Worm (Caenorhabditis elegans) whole organism, mixed stage, embryonic: Measurements from ENCODE around the gene F42G2.5.

Experiments
- bed-3 ChIP-seq: fragments of 200-800 bp; sonication (Bioruptor generic); optimal IDR thresholded peaks from 3 replicates; lab custom pipeline; 2018; ENCODE audit warnings: mild to moderate bottlenecking, missing genetic modification characterization, moderate library complexity, missing compliant biosample characterization
- blmp-1 ChIP-seq: fragments of 150-350 bp; optimal IDR thresholded peaks from 2 replicates; lab custom pipeline; 2014; ENCODE audit warnings: missing biosample characterization, missing genetic modification characterization
- ceh-39 ChIP-seq: fragments of 150-350 bp; optimal IDR thresholded peaks from 2 replicates; lab custom pipeline; 2014; ENCODE audit warnings: missing biosample characterization, missing genetic modification characterization
- ceh-43 ChIP-seq: fragments of 200-800 bp; sonication (Bioruptor generic); optimal IDR thresholded peaks from 2 replicates; lab custom pipeline; 2018; ENCODE audit warnings: mild to moderate bottlenecking, missing genetic modification characterization, moderate library complexity, missing compliant biosample characterization
- ceh-83 ChIP-seq: fragments of 200-800 bp; sonication (Bioruptor generic); optimal IDR thresholded peaks from 2 replicates; lab custom pipeline; 2018; ENCODE audit warnings: mild to moderate bottlenecking, missing genetic modification characterization, missing compliant biosample characterization
- ces-1 ChIP-seq: fragments of 150-350 bp; optimal IDR thresholded peaks from 2 replicates; lab custom pipeline; 2014; ENCODE audit warnings: missing biosample characterization, missing genetic modification reagents, missing genetic modification characterization
- cnd-1 ChIP-seq: fragments of 200-800 bp; sonication (Bioruptor generic); optimal IDR thresholded peaks from 2 replicates; lab custom pipeline; 2018; ENCODE audit warnings: mild to moderate bottlenecking, missing genetic modification characterization, missing compliant biosample characterization
- drap-1 ChIP-seq: fragments of 200-800 bp; sonication (Bioruptor generic); optimal IDR thresholded peaks from 3 replicates; lab custom pipeline; 2018; ENCODE audit warnings: mild to moderate bottlenecking, missing genetic modification characterization, missing compliant biosample characterization
- elt-3 ChIP-seq: fragments of 150-350 bp; optimal IDR thresholded peaks from 2 replicates; lab custom pipeline; 2014; ENCODE audit warnings: missing biosample characterization, missing genetic modification characterization
- flh-1 ChIP-seq: fragments of 200-800 bp; sonication (Bioruptor generic); optimal IDR thresholded peaks from 2 replicates; lab custom pipeline; 2018; ENCODE audit warnings: mild to moderate bottlenecking, missing genetic modification characterization, moderate library complexity, missing compliant biosample characterization
- ham-2 ChIP-seq: fragments of 200-800 bp; sonication (Bioruptor generic); optimal IDR thresholded peaks from 2 replicates; lab custom pipeline; 2018; ENCODE audit warnings: mild to moderate bottlenecking, missing genetic modification characterization, missing compliant biosample characterization
- hlh-1 ChIP-seq: fragments of 150-350 bp; optimal IDR thresholded peaks from 2 replicates; lab custom pipeline; 2014; ENCODE audit warnings: missing biosample characterization, missing genetic modification reagents, missing genetic modification characterization
- lin-13 ChIP-seq: fragments of 150-350 bp; optimal IDR thresholded peaks from 2 replicates; lab custom pipeline; 2014; ENCODE audit warnings: missing biosample characterization, missing genetic modification characterization
- lsy-2 ChIP-seq: fragments of 150-350 bp; optimal IDR thresholded peaks from 2 replicates; lab custom pipeline; 2014; ENCODE audit warnings: missing biosample characterization, missing genetic modification characterization
- mab-5 ChIP-seq: fragments of 150-350 bp; optimal IDR thresholded peaks from 2 replicates; lab custom pipeline; 2014; ENCODE audit warnings: missing biosample characterization, missing genetic modification characterization
- mep-1 ChIP-seq: fragments of 150-350 bp; optimal IDR thresholded peaks from 2 replicates; lab custom pipeline; 2017; ENCODE audit warnings: missing biosample characterization, missing genetic modification reagents, missing genetic modification characterization, inconsistent platforms
- mls-2 ChIP-seq: sonication (generic microtip); optimal IDR thresholded peaks from 2 replicates; lab custom pipeline; 2016; ENCODE audit warnings: mild to moderate bottlenecking, missing genetic modification characterization, moderate library complexity, missing compliant biosample characterization
- nhr-12 ChIP-seq: fragments of 150-350 bp; optimal IDR thresholded peaks from 2 replicates; lab custom pipeline; 2014; ENCODE audit warnings: missing biosample characterization, missing genetic modification characterization
- nhr-2 ChIP-seq: fragments of 150-350 bp; optimal IDR thresholded peaks from 2 replicates; lab custom pipeline; 2014; ENCODE audit warnings: missing biosample characterization, missing genetic modification characterization
- nhr-237 ChIP-seq: fragments of 150-350 bp; optimal IDR thresholded peaks from 2 replicates; lab custom pipeline; 2014; ENCODE audit warnings: missing biosample characterization, missing genetic modification characterization
- nhr-28 ChIP-seq: fragments of 150-350 bp; optimal IDR thresholded peaks from 2 replicates; lab custom pipeline; 2014; ENCODE audit warnings: missing biosample characterization, missing genetic modification characterization
- pha-4 ChIP-seq: fragments of 150-350 bp; optimal IDR thresholded peaks from 2 replicates; lab custom pipeline; 2018; ENCODE audit warnings: missing biosample characterization, missing genetic modification reagents, missing genetic modification characterization
- sem-2 ChIP-seq: fragments of 200-800 bp; sonication (Bioruptor generic); optimal IDR thresholded peaks from 2 replicates; lab custom pipeline; 2018; ENCODE audit warnings: mild to moderate bottlenecking, missing genetic modification characterization, missing compliant biosample characterization
- snpc-4 ChIP-seq: fragments of 150-350 bp; optimal IDR thresholded peaks from 2 replicates; lab custom pipeline; 2014; ENCODE audit warnings: missing biosample characterization, missing genetic modification characterization
- sptf-1 ChIP-seq: sonication (generic microtip); optimal IDR thresholded peaks from 2 replicates; lab custom pipeline; 2017; ENCODE audit warnings: mild to moderate bottlenecking, missing genetic modification characterization, moderate library complexity, missing compliant biosample characterization
- unc-120 ChIP-seq: sonication (generic microtip); optimal IDR thresholded peaks from 2 replicates; lab custom pipeline; 2017; ENCODE audit warnings: missing genetic modification characterization, missing compliant biosample characterization; ENCODE audit not compliant: poor library complexity, severe bottlenecking
- unc-39 ChIP-seq: fragments of 150-350 bp; optimal IDR thresholded peaks from 2 replicates; lab custom pipeline; 2014; ENCODE audit warnings: missing biosample characterization, missing genetic modification characterization
- unc-62 ChIP-seq: fragments of 150-350 bp; optimal IDR thresholded peaks from 2 replicates; lab custom pipeline; 2014; ENCODE audit warnings: missing biosample characterization, missing genetic modification reagents, missing genetic modification characterization
- zip-8 ChIP-seq: fragments of 150-350 bp; optimal IDR thresholded peaks from 2 replicates; lab custom pipeline; 2014; ENCODE audit warnings: missing biosample characterization, missing genetic modification characterization
- ztf-11 ChIP-seq: fragments of 150-350 bp; optimal IDR thresholded peaks from 2 replicates; lab custom pipeline; 2014; ENCODE audit warnings: missing biosample characterization, missing genetic modification characterization

Gene F42G2.5

DNA sequence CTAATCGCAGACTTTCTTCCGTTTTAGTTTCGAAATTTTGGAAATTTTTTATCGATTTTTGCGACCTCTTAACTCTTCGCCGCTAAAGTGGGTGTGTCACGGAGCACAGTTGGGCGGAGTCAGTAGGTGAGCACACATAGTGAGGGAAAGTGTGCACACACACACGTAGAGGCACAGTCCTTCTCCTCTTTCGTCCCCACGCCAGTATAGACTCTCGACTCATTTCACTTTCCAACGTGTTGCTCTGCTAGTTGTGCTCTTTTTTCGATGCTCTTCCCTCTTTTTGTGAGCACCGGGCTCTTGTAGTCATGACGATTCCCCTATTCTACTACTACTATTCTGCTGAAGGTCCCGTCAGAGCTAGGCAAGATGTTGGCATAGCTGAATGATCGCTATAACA lies 34.7 kb upstream of the F42G2.5 start:
- TF ChIP-seq ceh-83 (GFP tag; lab: Kevin White, UChicago): peak; percentile 23
- TF ChIP-seq ceh-39 (tag; lab: Kevin White, UChicago): no peak
- TF ChIP-seq cnd-1: no peak
- no peak for TF ChIP-seq unc-62
- TF ChIP-seq pha-4 (tag; lab: Kevin White, UChicago): peak; percentile 27
- no peak for TF ChIP-seq snpc-4 (tag; lab: Kevin White, UChicago)
- TF ChIP-seq nhr-237 (tag; lab: Kevin White, UChicago): no peak

DNA sequence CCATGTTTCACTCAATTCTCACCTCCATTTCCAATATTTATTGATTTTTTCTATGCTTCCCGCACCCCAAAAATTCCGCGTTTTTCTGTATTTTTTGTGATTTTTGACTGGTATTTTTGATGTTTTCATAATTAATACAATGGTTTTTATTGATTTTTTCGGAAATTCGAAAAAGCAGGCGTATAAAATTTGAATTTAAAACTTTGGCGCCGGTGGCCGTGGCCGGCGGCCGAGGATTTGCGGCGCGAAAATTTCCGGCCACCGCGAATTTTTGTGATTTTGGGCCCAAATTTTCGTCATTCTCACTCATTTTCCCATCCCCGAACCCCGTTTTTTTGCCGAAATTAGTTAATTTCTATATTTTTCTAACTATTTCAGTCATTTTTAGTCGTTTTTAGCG lies 33.2 kb upstream of the F42G2.5 start:
- no peak for TF ChIP-seq bed-3
- TF ChIP-seq lsy-2 (tag; lab: Kevin White, UChicago): peak; percentile 1
- TF ChIP-seq sem-2 (GFP tag; lab: Kevin White, UChicago): no peak
- peak; percentile 42 for TF ChIP-seq mep-1 (tag; lab: Kevin White, UChicago)
- TF ChIP-seq elt-3 (tag; lab: Kevin White, UChicago): no peak
- no peak for TF ChIP-seq sptf-1 (tag; lab: Kevin White, UChicago)
- TF ChIP-seq mls-2 (tag; lab: Kevin White, UChicago): peak; percentile 4

DNA sequence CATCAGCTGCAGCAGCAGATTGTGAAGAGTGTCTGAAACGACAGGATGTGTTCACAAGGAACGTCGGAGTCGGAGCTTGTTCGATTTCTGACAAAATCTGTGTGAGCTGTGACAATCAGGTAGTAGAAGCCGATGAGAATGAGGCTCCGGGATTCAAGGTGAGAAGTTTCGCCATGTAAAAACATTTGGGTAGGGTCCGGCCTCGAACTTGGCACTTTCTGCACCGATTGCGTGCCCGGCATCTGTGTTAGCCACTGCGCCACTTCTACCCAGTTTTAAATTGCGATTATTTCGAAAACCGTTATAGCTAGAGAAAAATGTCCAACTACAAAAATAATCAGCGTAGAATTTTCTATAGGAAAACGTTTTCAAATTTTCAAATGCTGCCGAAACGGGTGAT lies 28.9 kb upstream of the F42G2.5 start:
- TF ChIP-seq ham-2 (GFP tag; lab: Kevin White, UChicago): no peak
- TF ChIP-seq mls-2 (tag; lab: Kevin White, UChicago): no peak
- no peak for TF ChIP-seq ztf-11 (tag; lab: Kevin White, UChicago)
- no peak for TF ChIP-seq drap-1 (GFP tag; lab: Kevin White, UChicago)
- TF ChIP-seq sptf-1 (tag; lab: Kevin White, UChicago): no peak
- no peak for TF ChIP-seq cnd-1
- no peak for TF ChIP-seq ceh-39 (tag; lab: Kevin White, UChicago)
- TF ChIP-seq nhr-2 (tag; lab: Kevin White, UChicago): no peak

DNA sequence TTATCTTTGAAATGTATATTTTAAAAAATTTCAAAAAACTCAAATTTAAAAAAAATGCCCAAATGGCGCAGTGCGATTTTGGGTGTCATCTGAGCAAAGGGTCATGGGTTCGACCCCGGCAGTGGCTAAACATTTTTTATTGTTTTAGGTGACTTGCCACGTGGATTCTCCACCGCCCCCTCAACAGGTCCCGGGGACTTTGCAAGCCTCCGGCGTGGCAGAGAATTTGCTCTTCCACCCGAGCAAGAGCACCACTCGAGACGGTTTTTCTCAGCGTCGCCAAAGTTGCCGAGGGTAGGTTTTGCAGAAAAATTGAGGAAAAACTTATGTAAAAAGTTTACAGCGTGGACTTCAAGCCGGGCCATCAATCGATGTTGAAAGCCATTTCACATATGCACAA lies 27.4 kb upstream of the F42G2.5 start:
- TF ChIP-seq flh-1 (no peak), ceh-83 (GFP tag; lab: Kevin White, UChicago) (peak; percentile 31)

DNA sequence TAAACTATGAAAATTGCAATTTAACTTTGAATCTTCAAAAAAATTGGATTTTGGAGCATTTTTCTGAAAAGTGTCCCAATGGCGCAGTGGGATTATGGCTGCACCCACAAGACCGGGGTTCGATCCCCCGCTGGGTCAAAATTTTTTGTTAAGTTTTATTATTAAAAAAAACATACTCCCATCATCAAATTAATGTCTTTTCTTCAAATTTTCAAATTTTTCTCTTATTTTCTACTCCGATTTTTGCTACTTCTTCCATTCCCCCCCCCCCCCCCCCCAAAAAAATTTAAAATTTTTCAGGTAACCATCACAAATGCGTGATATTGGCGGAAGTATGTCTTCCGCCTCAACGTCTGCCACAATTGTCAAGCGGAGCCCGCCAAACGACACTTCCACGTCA lies 25.2 kb upstream of the F42G2.5 start, which contains the start of gene vab-19:
vab-19 (plus strand) TSS at position 301 of the 400 bp plus-strand sequence.
- no peak for TF ChIP-seq ces-1 (GFP tag; lab: Kevin White, UChicago)
- TF ChIP-seq snpc-4 (tag; lab: Kevin White, UChicago): no peak
- TF ChIP-seq ceh-43 (GFP tag; lab: Kevin White, UChicago): no peak
- no peak for TF ChIP-seq mls-2 (tag; lab: Kevin White, UChicago)
- no peak for TF ChIP-seq lin-13 (tag; lab: Kevin White, UChicago)
- TF ChIP-seq blmp-1 (tag; lab: Kevin White, UChicago): no peak
- no peak for TF ChIP-seq nhr-28 (tag; lab: Kevin White, UChicago)
- no peak for TF ChIP-seq sem-2 (GFP tag; lab: Kevin White, UChicago)
- TF ChIP-seq nhr-12 (tag; lab: Kevin White, UChicago): no peak
- no peak for TF ChIP-seq ceh-39 (tag; lab: Kevin White, UChicago)
- no peak for TF ChIP-seq flh-1
- no peak for TF ChIP-seq hlh-1 (tag; lab: Kevin White, UChicago)

DNA sequence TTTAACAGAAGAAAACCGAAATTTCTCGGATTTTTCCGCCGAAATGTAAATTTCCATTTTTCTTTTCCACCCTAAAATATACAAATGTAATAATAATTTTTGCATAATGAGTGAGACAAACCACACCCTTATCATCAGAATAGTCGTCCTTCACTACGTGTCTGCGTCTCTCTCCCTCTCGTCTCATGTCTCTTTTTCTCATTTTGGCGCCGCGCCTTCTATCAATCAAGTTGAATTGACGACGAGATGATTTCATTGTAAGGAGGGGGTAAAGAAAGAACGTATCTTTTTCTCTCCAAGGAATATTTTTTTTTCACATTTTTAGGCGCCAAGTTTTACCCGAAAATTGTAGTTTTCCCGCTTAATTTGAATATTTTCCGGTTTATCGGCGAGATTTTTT lies 24.5 kb upstream of the F42G2.5 start:
- TF ChIP-seq nhr-2 (tag; lab: Kevin White, UChicago): no peak
- no peak for TF ChIP-seq bed-3
- no peak for TF ChIP-seq lin-13 (tag; lab: Kevin White, UChicago)
- TF ChIP-seq mep-1 (tag; lab: Kevin White, UChicago): no peak
- no peak for TF ChIP-seq nhr-12 (tag; lab: Kevin White, UChicago)
- TF ChIP-seq ztf-11 (tag; lab: Kevin White, UChicago): no peak
- no peak for TF ChIP-seq ham-2 (GFP tag; lab: Kevin White, UChicago)
- no peak for TF ChIP-seq flh-1
- no peak for TF ChIP-seq unc-39 (tag; lab: Kevin White, UChicago)
- no peak for TF ChIP-seq zip-8 (tag; lab: Kevin White, UChicago)
- no peak for TF ChIP-seq nhr-28 (tag; lab: Kevin White, UChicago)
- TF ChIP-seq elt-3 (tag; lab: Kevin White, UChicago): no peak
- no peak for TF ChIP-seq hlh-1 (tag; lab: Kevin White, UChicago)
- TF ChIP-seq drap-1 (GFP tag; lab: Kevin White, UChicago): no peak
- TF ChIP-seq unc-120 (tag; lab: Kevin White, UChicago): no peak
- TF ChIP-seq cnd-1: no peak
- TF ChIP-seq nhr-237 (tag; lab: Kevin White, UChicago): no peak
- no peak for TF ChIP-seq ceh-43 (GFP tag; lab: Kevin White, UChicago)
- no peak for TF ChIP-seq mls-2 (tag; lab: Kevin White, UChicago)
- no peak for TF ChIP-seq mab-5
- TF ChIP-seq, all 35 proteins: peak for 0
